Fruit fly (Drosophila melanogaster) whole organism, adult: ENCODE data around the gene CG15545.

ENCODE experiments used
- CG5204 ChIP-seq: fragments of 200-800 bp; sonication (Bioruptor generic); optimal IDR thresholded peaks from 2 replicates; lab custom pipeline; 2016; ENCODE audit warnings: missing biosample characterization, missing genetic modification characterization
- CG7101 ChIP-seq: fragments of 200-800 bp; sonication (Bioruptor generic); optimal IDR thresholded peaks from 2 replicates; lab custom pipeline; 2018; ENCODE audit warnings: missing biosample characterization, mild to moderate bottlenecking, missing genetic modification characterization, moderate library complexity
- kay ChIP-seq: fragments of 200-800 bp; sonication (Bioruptor generic); peaks from one replicate; lab custom pipeline; 2016; ENCODE audit warnings: missing biosample characterization, missing genetic modification characterization, borderline replicate concordance
- ovo ChIP-seq: fragments of 200-800 bp; sonication (Bioruptor generic); optimal IDR thresholded peaks from 2 replicates; lab custom pipeline; 2016; ENCODE audit warnings: missing biosample characterization, missing genetic modification characterization
- tj ChIP-seq: fragments of 200-800 bp; sonication (Bioruptor generic); optimal IDR thresholded peaks from 3 replicates; lab custom pipeline; 2017; ENCODE audit warnings: missing biosample characterization, mild to moderate bottlenecking, missing genetic modification characterization, moderate library complexity
- toe ChIP-seq: fragments of 200-800 bp; sonication (Bioruptor generic); optimal IDR thresholded peaks from 2 replicates; lab custom pipeline; 2016; ENCODE audit warnings: missing biosample characterization, missing genetic modification characterization

DNA sequence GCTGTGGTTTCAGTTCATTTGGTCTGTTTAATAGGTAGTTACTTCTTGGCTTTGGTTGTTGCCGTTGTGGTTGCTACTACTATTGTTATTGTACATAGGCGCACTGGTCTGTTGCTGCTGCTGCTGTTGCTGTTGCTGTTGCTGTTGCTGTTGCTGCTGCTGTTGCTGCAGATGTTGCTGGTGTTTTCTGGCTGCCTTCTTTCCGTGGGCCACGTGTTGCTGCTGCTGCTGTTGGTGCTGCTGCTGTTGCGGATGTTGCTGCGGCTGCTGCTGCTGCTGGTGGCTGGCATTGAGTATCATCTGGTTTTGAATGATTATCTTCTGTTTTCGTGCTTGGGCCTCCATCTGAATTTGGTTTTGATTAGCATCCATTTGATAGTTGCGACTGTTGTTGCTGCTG is 6.0 kb upstream of the CG15545 start:
- TF ChIP-seq toe (GFP tag; lab: Kevin White, UChicago) = no peak
- TF ChIP-seq CG5204 = no peak
- TF ChIP-seq tj = no peak
- TF ChIP-seq CG7101 = no peak
- no peak for TF ChIP-seq ovo (GFP tag; lab: Kevin White, UChicago)
- TF ChIP-seq kay (GFP tag; lab: Kevin White, UChicago) = no peak
